Worm (Caenorhabditis elegans): Measurements from ENCODE around the gene E02H1.5.
A peak's percentile ranks its signal among the peaks of the same experiment; 100 is the strongest.

The E02H1.5 gene

ce11 chrII:9604685-9605084, 9.7 kb downstream of the E02H1.5 start:
- TF ChIP-seq T22C8.4 (GFP tag; IDR thresholded peaks at IDR 0.05) (no peak), flt-1 (GFP tag; IDR thresholded peaks at IDR 0.05) (no peak), med-1 (GFP tag; optimal IDR thresholded peaks at IDR 0.05; ENCODE audit: insufficient read depth) (no peak), tab-1 (GFP tag; IDR thresholded peaks at IDR 0.05) (no peak), ztf-29 (GFP tag; IDR thresholded peaks at IDR 0.05) (no peak), klf-2 (GFP tag; conservative IDR thresholded peaks at IDR 0.05) (no peak), ref-1 (GFP tag; conservative IDR thresholded peaks at IDR 0.05) (no peak), cog-1 (tag; optimal IDR thresholded peaks at IDR 0.05) (no peak), ztf-23 (GFP tag; IDR thresholded peaks at IDR 0.05) (no peak)

ce11 chrII:9605336-9605735, 10.3 kb downstream of the E02H1.5 start, which contains the start of gene nhr-19:
TSS of gene nhr-19 (minus strand) at chrII:9605526.
- no peak for TF ChIP-seq ref-1 (GFP tag; conservative IDR thresholded peaks at IDR 0.05)
- no peak for TF ChIP-seq ztf-23 (GFP tag; IDR thresholded peaks at IDR 0.05)
- TF ChIP-seq med-1 (GFP tag; optimal IDR thresholded peaks at IDR 0.05; ENCODE audit: insufficient read depth): no peak
- no peak for TF ChIP-seq ztf-29 (GFP tag; IDR thresholded peaks at IDR 0.05)
- TF ChIP-seq tab-1 (GFP tag; IDR thresholded peaks at IDR 0.05): no peak
- TF ChIP-seq klf-2 (GFP tag; conservative IDR thresholded peaks at IDR 0.05): no peak
- no peak for TF ChIP-seq flt-1 (GFP tag; IDR thresholded peaks at IDR 0.05)
- TF ChIP-seq T22C8.4 (GFP tag; IDR thresholded peaks at IDR 0.05): no peak
- TF ChIP-seq cog-1 (tag; optimal IDR thresholded peaks at IDR 0.05): no peak

- TF ChIP-seq med-1 (GFP tag; optimal IDR thresholded peaks at IDR 0.05; ENCODE audit: insufficient read depth) (no peak), tab-1 (GFP tag; IDR thresholded peaks at IDR 0.05) (no peak), cog-1 (tag; optimal IDR thresholded peaks at IDR 0.05) (no peak), flt-1 (GFP tag; IDR thresholded peaks at IDR 0.05) (no peak), ref-1 (GFP tag; conservative IDR thresholded peaks at IDR 0.05) (no peak), ztf-29 (GFP tag; IDR thresholded peaks at IDR 0.05) (no peak), T22C8.4 (GFP tag; IDR thresholded peaks at IDR 0.05) (no peak), klf-2 (GFP tag; conservative IDR thresholded peaks at IDR 0.05) (no peak), ztf-23 (GFP tag; IDR thresholded peaks at IDR 0.05) (no peak)
Observed at ce11 chrII:9605954-9606353, 10.9 kb downstream of the E02H1.5 start.

ce11 chrII:9606485-9607036, 11.5 kb downstream of the E02H1.5 start:
- no peak for TF ChIP-seq ref-1 (GFP tag; conservative IDR thresholded peaks at IDR 0.05)
- TF ChIP-seq ztf-29 (GFP tag; IDR thresholded peaks at IDR 0.05): no peak
- TF ChIP-seq klf-2 (GFP tag; conservative IDR thresholded peaks at IDR 0.05): no peak
- no peak for TF ChIP-seq T22C8.4 (GFP tag; IDR thresholded peaks at IDR 0.05)
- TF ChIP-seq ztf-23 (GFP tag; IDR thresholded peaks at IDR 0.05): no peak
- no peak for TF ChIP-seq cog-1 (tag; optimal IDR thresholded peaks at IDR 0.05)
- no peak for TF ChIP-seq tab-1 (GFP tag; IDR thresholded peaks at IDR 0.05)
- TF ChIP-seq med-1 (GFP tag; optimal IDR thresholded peaks at IDR 0.05; ENCODE audit: insufficient read depth): no peak
- TF ChIP-seq flt-1 (GFP tag; IDR thresholded peaks at IDR 0.05): no peak

- TF ChIP-seq ztf-29 (GFP tag; IDR thresholded peaks at IDR 0.05): no peak
- TF ChIP-seq ref-1 (GFP tag; conservative IDR thresholded peaks at IDR 0.05): no peak
- no peak for TF ChIP-seq klf-2 (GFP tag; conservative IDR thresholded peaks at IDR 0.05)
- no peak for TF ChIP-seq tab-1 (GFP tag; IDR thresholded peaks at IDR 0.05)
- TF ChIP-seq flt-1 (GFP tag; IDR thresholded peaks at IDR 0.05): no peak
- no peak for TF ChIP-seq ztf-23 (GFP tag; IDR thresholded peaks at IDR 0.05)
- TF ChIP-seq med-1 (GFP tag; optimal IDR thresholded peaks at IDR 0.05; ENCODE audit: insufficient read depth): no peak
- TF ChIP-seq T22C8.4 (GFP tag; IDR thresholded peaks at IDR 0.05): no peak
- TF ChIP-seq cog-1 (tag; optimal IDR thresholded peaks at IDR 0.05): no peak
Observed at ce11 chrII:9607137-9607536, 12.1 kb downstream of the E02H1.5 start.

- TF ChIP-seq tab-1 (GFP tag; IDR thresholded peaks at IDR 0.05): no peak
- no peak for TF ChIP-seq cog-1 (tag; optimal IDR thresholded peaks at IDR 0.05)
- no peak for TF ChIP-seq ztf-23 (GFP tag; IDR thresholded peaks at IDR 0.05)
- TF ChIP-seq ztf-29 (GFP tag; IDR thresholded peaks at IDR 0.05): no peak
- TF ChIP-seq flt-1 (GFP tag; IDR thresholded peaks at IDR 0.05): no peak
- no peak for TF ChIP-seq klf-2 (GFP tag; conservative IDR thresholded peaks at IDR 0.05)
- TF ChIP-seq ref-1 (GFP tag; conservative IDR thresholded peaks at IDR 0.05): no peak
- TF ChIP-seq T22C8.4 (GFP tag; IDR thresholded peaks at IDR 0.05): no peak
- no peak for TF ChIP-seq med-1 (GFP tag; optimal IDR thresholded peaks at IDR 0.05; ENCODE audit: insufficient read depth)
Observed at ce11 chrII:9609296-9609695, 14.3 kb downstream of the E02H1.5 start, which contains the start of gene pap-2. TSS of gene pap-2 (minus strand) at chrII:9609396.

- TF ChIP-seq ztf-23 (GFP tag; IDR thresholded peaks at IDR 0.05): no peak
- no peak for TF ChIP-seq klf-2 (GFP tag; conservative IDR thresholded peaks at IDR 0.05)
- no peak for TF ChIP-seq T22C8.4 (GFP tag; IDR thresholded peaks at IDR 0.05)
- TF ChIP-seq tab-1 (GFP tag; IDR thresholded peaks at IDR 0.05): no peak
- TF ChIP-seq ref-1 (GFP tag; conservative IDR thresholded peaks at IDR 0.05): no peak
- no peak for TF ChIP-seq ztf-29 (GFP tag; IDR thresholded peaks at IDR 0.05)
- TF ChIP-seq med-1 (GFP tag; optimal IDR thresholded peaks at IDR 0.05; ENCODE audit: insufficient read depth): no peak
- TF ChIP-seq flt-1 (GFP tag; IDR thresholded peaks at IDR 0.05): no peak
- TF ChIP-seq cog-1 (tag; optimal IDR thresholded peaks at IDR 0.05): no peak
Observed at ce11 chrII:9611347-9611923, 16.4 kb downstream of the E02H1.5 start, which contains the start of the genes T15H9.5 and T15H9.4. TSS of gene T15H9.5 (minus strand) at chrII:9611447. TSS of gene T15H9.4 (plus strand) at chrII:9611873.

- TF ChIP-seq ref-1 (GFP tag; conservative IDR thresholded peaks at IDR 0.05) (no peak), ztf-23 (GFP tag; IDR thresholded peaks at IDR 0.05) (no peak), ztf-29 (GFP tag; IDR thresholded peaks at IDR 0.05) (no peak), T22C8.4 (GFP tag; IDR thresholded peaks at IDR 0.05) (no peak), flt-1 (GFP tag; IDR thresholded peaks at IDR 0.05) (no peak)
Observed at ce11 chrII:9614728-9615127, 19.7 kb downstream of the E02H1.5 start, which contains the start of gene hlh-6. TSS of gene hlh-6 (minus strand) at chrII:9614828.

ce11 chrII:9617039-9617901, 22.2 kb downstream of the E02H1.5 start, which contains the start of gene hal-3:
TSS of gene hal-3 (minus strand) at chrII:9617125.
- no peak for TF ChIP-seq ztf-23 (GFP tag; IDR thresholded peaks at IDR 0.05)
- 0 out of 2 replicates have a peak, but pooled peaks have one; percentile 37 for TF ChIP-seq T22C8.4 (GFP tag; IDR thresholded peaks at IDR 0.05)
- TF ChIP-seq tab-1 (GFP tag; IDR thresholded peaks at IDR 0.05): no peak
